Worm (Caenorhabditis elegans) whole organism, L3 larva: ENCODE results near the gene R10E4.11.
A peak's percentile ranks its signal among the peaks of the same experiment; 100 is the strongest.

ENCODE experiments used
- R02D3.7 ChIP-seq: fragments of 150-350 bp; optimal IDR thresholded peaks from 2 replicates; lab custom pipeline; 2014; ENCODE audit warnings: missing biosample characterization, missing genetic modification characterization
- ZK546.5 ChIP-seq: sonication (generic microtip); optimal IDR thresholded peaks from 2 replicates; lab custom pipeline; 2017; ENCODE audit warnings: missing biosample characterization, missing genetic modification characterization
- aly-2 ChIP-seq: fragments of 150-350 bp; optimal IDR thresholded peaks from 2 replicates; lab custom pipeline; 2014; ENCODE audit warnings: missing biosample characterization, missing genetic modification characterization
- ama-1 ChIP-seq: fragments of 150-350 bp; optimal IDR thresholded peaks from 2 replicates; lab custom pipeline; 2018
- ceh-16 ChIP-seq: sonication (generic microtip); optimal IDR thresholded peaks from 2 replicates; lab custom pipeline; 2017; ENCODE audit warnings: missing biosample characterization, missing genetic modification characterization
- ceh-28 ChIP-seq: fragments of 150-350 bp; optimal IDR thresholded peaks from 2 replicates; lab custom pipeline; 2014; ENCODE audit warnings: missing biosample characterization, missing genetic modification reagents, missing genetic modification characterization
- ceh-82 ChIP-seq: fragments of 150-350 bp; optimal IDR thresholded peaks from 2 replicates; lab custom pipeline; 2014; ENCODE audit warnings: missing biosample characterization, missing genetic modification characterization
- ceh-9 ChIP-seq: sonication (generic microtip); optimal IDR thresholded peaks from 2 replicates; lab custom pipeline; 2018; ENCODE audit warnings: missing biosample characterization, missing genetic modification characterization
- daf-12 ChIP-seq: fragments of 150-350 bp; optimal IDR thresholded peaks from 2 replicates; lab custom pipeline; 2014; ENCODE audit warnings: missing biosample characterization, missing genetic modification reagents, missing genetic modification characterization
- egl-27 ChIP-seq: sonication (generic microtip); optimal IDR thresholded peaks from 4 replicates; lab custom pipeline; 2017; ENCODE audit warnings: missing biosample characterization, missing genetic modification reagents, missing genetic modification characterization
- egl-5 ChIP-seq: fragments of 150-350 bp; optimal IDR thresholded peaks from 2 replicates; lab custom pipeline; 2017; ENCODE audit warnings: missing biosample characterization, missing genetic modification reagents, missing genetic modification characterization, inconsistent platforms
- elt-1 ChIP-seq: fragments of 150-350 bp; optimal IDR thresholded peaks from 2 replicates; lab custom pipeline; 2014; ENCODE audit warnings: missing biosample characterization, missing genetic modification characterization
- elt-2 ChIP-seq: sonication (generic microtip); optimal IDR thresholded peaks from 2 replicates; lab custom pipeline; 2016; ENCODE audit warnings: missing genetic modification reagents, mild to moderate bottlenecking, missing genetic modification characterization, missing compliant biosample characterization
- elt-3 ChIP-seq, 3 experiments: fragments of 150-350 bp in 1 of 3; sonication (generic microtip) in 2 of 3; optimal IDR thresholded peaks; 2 replicates in 2 of 3; 4 replicates in 1 of 3; lab custom pipeline; 2014 to 2017; ENCODE audit warnings: missing biosample characterization in 3 of 3, missing genetic modification characterization in 3 of 3
- eor-1 ChIP-seq, 2 experiments: fragments of 150-350 bp; optimal IDR thresholded peaks; 2 replicates each; lab custom pipeline; 2014 to 2018; ENCODE audit warnings: missing biosample characterization in 2 of 2, missing genetic modification characterization in 2 of 2
- fkh-10 ChIP-seq: sonication (generic microtip); optimal IDR thresholded peaks from 2 replicates; lab custom pipeline; 2017; ENCODE audit warnings: missing biosample characterization, missing genetic modification reagents, missing genetic modification characterization
- fkh-2 ChIP-seq: fragments of 150-350 bp; optimal IDR thresholded peaks from 2 replicates; lab custom pipeline; 2014; ENCODE audit warnings: missing biosample characterization, missing genetic modification reagents, missing genetic modification characterization
- fos-1 ChIP-seq: fragments of 150-350 bp; optimal IDR thresholded peaks from 2 replicates; lab custom pipeline; 2014; ENCODE audit warnings: missing biosample characterization, missing genetic modification characterization
- hmg-11 ChIP-seq: sonication (generic microtip); optimal IDR thresholded peaks from 2 replicates; lab custom pipeline; 2016; ENCODE audit warnings: missing genetic modification characterization, missing compliant biosample characterization
- jun-1 ChIP-seq: fragments of 150-350 bp; optimal IDR thresholded peaks from 2 replicates; lab custom pipeline; 2014; ENCODE audit warnings: missing biosample characterization, missing genetic modification reagents, missing genetic modification characterization
- lin-15B ChIP-seq: fragments of 150-350 bp; optimal IDR thresholded peaks from 2 replicates; lab custom pipeline; 2014; ENCODE audit warnings: missing biosample characterization, missing genetic modification characterization
- lin-39 ChIP-seq: fragments of 150-350 bp; optimal IDR thresholded peaks from 2 replicates; lab custom pipeline; 2018; ENCODE audit warnings: missing biosample characterization, missing genetic modification reagents, missing genetic modification characterization
- lsy-12 ChIP-seq: sonication (generic microtip); optimal IDR thresholded peaks from 2 replicates; lab custom pipeline; 2016; ENCODE audit warnings: mild to moderate bottlenecking, missing genetic modification characterization, missing compliant biosample characterization
- mdl-1 ChIP-seq: fragments of 150-350 bp; optimal IDR thresholded peaks from 2 replicates; lab custom pipeline; 2014; ENCODE audit warnings: missing biosample characterization, missing genetic modification characterization
- mml-1 ChIP-seq: fragments of 150-350 bp; sonication (generic microtip); optimal IDR thresholded peaks from 3 replicates; lab custom pipeline; 2014; ENCODE audit warnings: missing biosample characterization, missing genetic modification characterization
- nfya-1 ChIP-seq: sonication (generic microtip); optimal IDR thresholded peaks from 2 replicates; lab custom pipeline; 2017; ENCODE audit warnings: missing genetic modification characterization, mild to moderate bottlenecking, missing compliant biosample characterization, antibody characterized with exemption, moderate library complexity; ENCODE audit not compliant: insufficient read depth
- nhr-11 ChIP-seq: fragments of 150-350 bp; optimal IDR thresholded peaks from 2 replicates; lab custom pipeline; 2014; ENCODE audit warnings: missing biosample characterization, missing genetic modification characterization
- nhr-12 ChIP-seq: fragments of 150-350 bp; optimal IDR thresholded peaks from 2 replicates; lab custom pipeline; 2014; ENCODE audit warnings: missing biosample characterization, missing genetic modification characterization
- nhr-23 ChIP-seq: fragments of 150-350 bp; optimal IDR thresholded peaks from 2 replicates; lab custom pipeline; 2014; ENCODE audit warnings: missing biosample characterization, missing genetic modification reagents, missing genetic modification characterization
- nhr-237 ChIP-seq: fragments of 150-350 bp; optimal IDR thresholded peaks from 2 replicates; lab custom pipeline; 2014; ENCODE audit warnings: missing biosample characterization, missing genetic modification characterization
- nhr-25 ChIP-seq: sonication (generic microtip); optimal IDR thresholded peaks from 2 replicates; lab custom pipeline; 2017; ENCODE audit warnings: missing biosample characterization, missing genetic modification characterization
- nhr-28 ChIP-seq: fragments of 150-350 bp; optimal IDR thresholded peaks from 2 replicates; lab custom pipeline; 2014; ENCODE audit warnings: missing biosample characterization, missing genetic modification characterization
- nhr-43 ChIP-seq: sonication (generic microtip); optimal IDR thresholded peaks from 2 replicates; lab custom pipeline; 2016; ENCODE audit warnings: mild to moderate bottlenecking, missing genetic modification characterization, missing compliant biosample characterization; ENCODE audit not compliant: poor library complexity, severe bottlenecking
- nhr-67 ChIP-seq: fragments of 150-350 bp; optimal IDR thresholded peaks from 2 replicates; lab custom pipeline; 2014; ENCODE audit warnings: missing biosample characterization, missing genetic modification characterization
- nhr-76 ChIP-seq: fragments of 150-350 bp; sonication (generic microtip); optimal IDR thresholded peaks from 5 replicates; lab custom pipeline; 2014; ENCODE audit warnings: missing biosample characterization, missing genetic modification characterization
- nhr-77 ChIP-seq: fragments of 150-350 bp; optimal IDR thresholded peaks from 2 replicates; lab custom pipeline; 2014; ENCODE audit warnings: missing biosample characterization, missing genetic modification characterization
- pha-4 ChIP-seq: fragments of 150-350 bp; optimal IDR thresholded peaks from 2 replicates; lab custom pipeline; 2014; ENCODE audit warnings: missing biosample characterization, missing genetic modification reagents, missing genetic modification characterization
- pqm-1 ChIP-seq: fragments of 150-350 bp; optimal IDR thresholded peaks from 2 replicates; lab custom pipeline; 2017; ENCODE audit warnings: missing biosample characterization, missing genetic modification characterization, inconsistent platforms
- sea-2 ChIP-seq: fragments of 150-350 bp; sonication (generic microtip); optimal IDR thresholded peaks from 4 replicates; lab custom pipeline; 2014; ENCODE audit warnings: missing biosample characterization, missing genetic modification reagents, missing genetic modification characterization
- skn-1 ChIP-seq: fragments of 150-350 bp; optimal IDR thresholded peaks from 2 replicates; lab custom pipeline; 2014; ENCODE audit warnings: missing biosample characterization, missing genetic modification characterization
- snpc-4 ChIP-seq: fragments of 150-350 bp; optimal IDR thresholded peaks from 2 replicates; lab custom pipeline; 2014; ENCODE audit warnings: missing biosample characterization, missing genetic modification characterization
- tbx-2 ChIP-seq: sonication (generic microtip); optimal IDR thresholded peaks from 2 replicates; lab custom pipeline; 2016; ENCODE audit warnings: mild to moderate bottlenecking, missing genetic modification characterization, missing compliant biosample characterization
- unc-39 ChIP-seq: sonication (generic microtip); optimal IDR thresholded peaks from 4 replicates; lab custom pipeline; 2017; ENCODE audit warnings: missing biosample characterization, missing genetic modification characterization
- unc-62 ChIP-seq: fragments of 150-350 bp; sonication (generic microtip); optimal IDR thresholded peaks from 4 replicates; lab custom pipeline; 2014; ENCODE audit warnings: missing biosample characterization, missing genetic modification reagents, missing genetic modification characterization
- zag-1 ChIP-seq: fragments of 150-350 bp; optimal IDR thresholded peaks from 2 replicates; lab custom pipeline; 2014; ENCODE audit warnings: missing biosample characterization, missing genetic modification characterization
- ztf-11 ChIP-seq: fragments of 150-350 bp; optimal IDR thresholded peaks from 2 replicates; lab custom pipeline; 2014; ENCODE audit warnings: missing biosample characterization, missing genetic modification characterization
- ztf-4 ChIP-seq: fragments of 150-350 bp; optimal IDR thresholded peaks from 2 replicates; lab custom pipeline; 2014; ENCODE audit warnings: missing biosample characterization, missing genetic modification characterization

R10E4.11 gene

ce11 chrIII:4283175-4283574, 17.7 kb downstream of the R10E4.11 start:
- TF ChIP-seq lin-39 (peak; percentile 4), egl-5 (tag; lab: Kevin White, UChicago) (peak; percentile 45), lsy-12 (tag; lab: Kevin White, UChicago) (no peak), daf-12 (tag; lab: Kevin White, UChicago) (no peak), fkh-2 (tag; lab: Kevin White, UChicago) (no peak), elt-1 (tag; lab: Kevin White, UChicago) (no peak), nhr-11 (tag; lab: Kevin White, UChicago) (peak; percentile 65), jun-1 (no peak), nfya-1 (tag; lab: Kevin White, UChicago) (peak; percentile 15), ceh-28 (tag; lab: Kevin White, UChicago) (peak; percentile 32), aly-2 (tag; lab: Kevin White, UChicago) (no peak), ceh-16 (tag; lab: Kevin White, UChicago) (no peak), eor-1 (tag; optimal IDR thresholded peaks at IDR 0.05; lab: Kevin White, UChicago) (no peak), fkh-10 (GFP tag; lab: Kevin White, UChicago) (no peak)
- TF ChIP-seq, all 47 proteins: peak for 5

ce11 chrIII:4281955-4282618, 18.8 kb downstream of the R10E4.11 start:
- TF ChIP-seq lsy-12 (tag; lab: Kevin White, UChicago) (peak; percentile 97), mml-1 (tag; lab: Kevin White, UChicago) (no peak), ztf-4 (tag; lab: Kevin White, UChicago) (peak; percentile 85), mdl-1 (peak; percentile 93), egl-27 (tag; lab: Kevin White, UChicago) (peak; percentile 72), elt-3 (tag; optimal IDR thresholded peaks at IDR 0.05; lab: Kevin White, UChicago) (peak in 1 of 3 experiments; percentile 6), lin-39 (peak; percentile 95), jun-1 (peak; percentile 97), fkh-10 (GFP tag; lab: Kevin White, UChicago) (peak; percentile 87), ZK546.5 (tag; lab: Kevin White, UChicago) (peak; percentile 27), fkh-2 (tag; lab: Kevin White, UChicago) (no peak), nhr-43 (tag; lab: Kevin White, UChicago) (peak; percentile 98), ama-1 (lab: Kevin White, UChicago) (peak; percentile 62), nhr-77 (tag; lab: Kevin White, UChicago) (peak; percentile 35), zag-1 (tag; lab: Kevin White, UChicago) (peak; percentile 75), eor-1 (tag; optimal IDR thresholded peaks at IDR 0.05; lab: Kevin White, UChicago) (no peak), nhr-237 (tag; lab: Kevin White, UChicago) (no peak), nhr-25 (tag; lab: Kevin White, UChicago) (peak; percentile 99), snpc-4 (tag; lab: Kevin White, UChicago) (peak; percentile 89), unc-39 (tag; lab: Kevin White, UChicago) (no peak), ceh-16 (tag; lab: Kevin White, UChicago) (peak; percentile 37), lin-15B (tag; lab: Kevin White, UChicago) (peak; percentile 85), egl-5 (tag; lab: Kevin White, UChicago) (peak; percentile 92), aly-2 (tag; lab: Kevin White, UChicago) (peak; percentile 51), pqm-1 (tag; lab: Kevin White, UChicago) (peak; percentile 74), nhr-67 (tag; lab: Kevin White, UChicago) (no peak), nhr-11 (tag; lab: Kevin White, UChicago) (peak; percentile 92), elt-2 (tag; lab: Kevin White, UChicago) (peak; percentile 95), ceh-9 (tag; lab: Kevin White, UChicago) (no peak), nfya-1 (tag; lab: Kevin White, UChicago) (peak; percentile 99), skn-1 (tag; lab: Kevin White, UChicago) (no peak), ceh-28 (tag; lab: Kevin White, UChicago) (peak; percentile 96), hmg-11 (tag; lab: Kevin White, UChicago) (peak; percentile 98), pha-4 (tag; lab: Kevin White, UChicago) (peak; percentile 97), nhr-23 (peak; percentile 98), fos-1 (tag; lab: Kevin White, UChicago) (peak; percentile 86), unc-62 (peak; percentile 98), sea-2 (GFP tag; lab: Kevin White, UChicago) (peak; percentile 77), R02D3.7 (tag; lab: Kevin White, UChicago) (peak; percentile 85), tbx-2 (tag; lab: Kevin White, UChicago) (peak; percentile 97), nhr-28 (tag; lab: Kevin White, UChicago) (peak; percentile 40), ztf-11 (no peak), elt-1 (tag; lab: Kevin White, UChicago) (peak; percentile 91), nhr-12 (tag; lab: Kevin White, UChicago) (no peak), nhr-76 (peak; percentile 14), daf-12 (tag; lab: Kevin White, UChicago) (peak; percentile 64), ceh-82 (tag; lab: Kevin White, UChicago) (peak; percentile 82)
